Fruit fly (Drosophila melanogaster): ENCODE results near the gene CG15545.

Gene CG15545

DNA sequence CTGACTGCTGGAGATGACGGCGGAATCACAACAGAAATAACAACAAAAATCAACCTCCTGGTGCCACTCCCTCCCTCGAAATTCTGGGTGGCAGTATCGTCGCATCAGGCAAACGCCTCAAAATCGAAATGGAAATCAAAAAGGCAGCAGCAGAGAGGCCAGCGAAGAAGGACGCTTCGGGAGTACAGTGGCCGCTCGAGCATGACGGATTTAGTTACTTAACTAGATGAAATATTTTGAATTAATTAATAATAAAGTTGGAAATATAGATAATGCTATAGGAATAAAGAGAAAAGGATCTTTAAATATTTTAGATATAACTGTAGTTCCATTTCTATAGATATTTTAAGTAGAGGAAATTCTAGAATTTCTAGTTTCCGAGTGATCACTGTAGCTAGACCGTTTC, 6.8 kb downstream of the CG15545 start (continued):
- TF ChIP-seq CG30431 (GFP tag; optimal IDR thresholded peaks at IDR 0.05) (peak; percentile 10), dmrt99B (tag; optimal IDR thresholded peaks at IDR 0.05) (peak; percentile 55), Hand (GFP tag; optimal IDR thresholded peaks at IDR 0.05) (no peak), schlank (tag; optimal IDR thresholded peaks at IDR 0.05) (no peak), seq (GFP tag; IDR thresholded peaks at IDR 0.05) (0 out of 2 replicates have a peak, but pooled peaks have one; percentile 6), fd96Cb (tag; optimal IDR thresholded peaks at IDR 0.05) (peak; percentile 39), ATbp (GFP tag; optimal IDR thresholded peaks at IDR 0.05) (peak; percentile 17), CG10431 (GFP tag; optimal IDR thresholded peaks at IDR 0.05) (peak; percentile 8), HLH3B (GFP tag; IDR thresholded peaks at IDR 0.05) (peak; percentile 45), CG2712 (tag; optimal IDR thresholded peaks at IDR 0.05) (peak; percentile 72), CG2678 (tag; optimal IDR thresholded peaks at IDR 0.05) (peak; percentile 59), dmrt11E (tag; optimal IDR thresholded peaks at IDR 0.05) (peak; percentile 68), CG30403 (GFP tag; optimal IDR thresholded peaks at IDR 0.05) (peak; percentile 14), CG4360 (GFP tag; IDR thresholded peaks at IDR 0.05) (peak; percentile 33; the same call in 1 of the 2 replicates), CG15269 (tag; optimal IDR thresholded peaks at IDR 0.05) (no peak), lov (optimal IDR thresholded peaks at IDR 0.05) (no peak), lov (GFP tag; IDR thresholded peaks at IDR 0.05) (no peak), peb (GFP tag; IDR thresholded peaks at IDR 0.05) (0 out of 2 replicates have a peak, but pooled peaks have one; percentile 12), CG18262 (tag; optimal IDR thresholded peaks at IDR 0.05) (peak; percentile 55), CG12391 (tag; optimal IDR thresholded peaks at IDR 0.05) (peak; percentile 53), pros (GFP tag; optimal IDR thresholded peaks at IDR 0.05) (peak; percentile 93), CG9797 (GFP tag; optimal IDR thresholded peaks at IDR 0.05) (no peak), trem (tag; optimal IDR thresholded peaks at IDR 0.05) (peak; percentile 14), Ssrp (tag; optimal IDR thresholded peaks at IDR 0.05) (peak; percentile 21), Nf-YC (tag; optimal IDR thresholded peaks at IDR 0.05) (peak; percentile 35), Mad (GFP tag; optimal IDR thresholded peaks at IDR 0.05) (no peak), CG14710 (tag; optimal IDR thresholded peaks at IDR 0.05) (peak; percentile 41), nmo (GFP tag; optimal IDR thresholded peaks at IDR 0.05) (peak; percentile 37), Ets65A (GFP tag) (no peak), gem (tag; optimal IDR thresholded peaks at IDR 0.05) (peak; percentile 58), Xbp1 (GFP tag; optimal IDR thresholded peaks at IDR 0.05) (peak; percentile 12), Hr51 (GFP tag; optimal IDR thresholded peaks at IDR 0.05) (peak in 1 of 2 experiments; percentile 40), nerfin-1 (tag; optimal IDR thresholded peaks at IDR 0.05) (peak; percentile 11), CG1832 (GFP tag; optimal IDR thresholded peaks at IDR 0.05) (peak; percentile 10), CG13424 (tag; optimal IDR thresholded peaks at IDR 0.05) (peak; percentile 48), CG6689 (GFP tag; IDR thresholded peaks at IDR 0.05) (peak; percentile 43), CG9727 (GFP tag; optimal IDR thresholded peaks at IDR 0.05) (peak; percentile 43), CG43689 (GFP tag; IDR thresholded peaks at IDR 0.05) (no peak), gcm (GFP tag; optimal IDR thresholded peaks at IDR 0.05) (peak; percentile 25), CoRest (tag; optimal IDR thresholded peaks at IDR 0.05) (peak; percentile 55), CG10366 (GFP tag; IDR thresholded peaks at IDR 0.05) (peak; percentile 22; the same call in 1 of the 2 replicates), ap (GFP tag; IDR thresholded peaks at IDR 0.05) (0 out of 2 replicates have a peak, but pooled peaks have one; percentile 17), Hr3 (GFP tag; optimal IDR thresholded peaks at IDR 0.05) (peak; percentile 22), CG18619 (GFP tag; optimal IDR thresholded peaks at IDR 0.05) (peak; percentile 14), zfh1 (GFP tag; IDR thresholded peaks at IDR 0.05) (peak; percentile 50; the same call in 2 of the 3 replicates), CG10959 (GFP tag; IDR thresholded peaks at IDR 0.05) (peak; percentile 43; the same call in 1 of the 2 replicates), CG15601 (tag; optimal IDR thresholded peaks at IDR 0.05) (peak; percentile 44), tup (GFP tag; optimal IDR thresholded peaks at IDR 0.05) (no peak), CG3847 (GFP tag; IDR thresholded peaks at IDR 0.05) (peak; percentile 29; the same call in 1 of the 2 replicates), sisA (GFP tag; IDR thresholded peaks at IDR 0.05) (0 out of 2 replicates have a peak, but pooled peaks have one; percentile 21)
